Worm (Caenorhabditis elegans) whole organism, L2 larva: ENCODE measurements around the gene wht-6.

Source experiments
- C34F6.9 ChIP-seq: fragments of 150-350 bp; optimal IDR thresholded peaks from 2 replicates; lab custom pipeline; 2014; ENCODE audit warnings: missing biosample characterization, missing genetic modification characterization
- F13H6.1 ChIP-seq: sonication (generic microtip); optimal IDR thresholded peaks from 2 replicates; lab custom pipeline; 2016; ENCODE audit warnings: missing genetic modification characterization, missing compliant biosample characterization
- R02D3.7 ChIP-seq: fragments of 150-350 bp; optimal IDR thresholded peaks from 2 replicates; lab custom pipeline; 2014; ENCODE audit warnings: missing biosample characterization, missing genetic modification characterization
- Y55F3AM.14 ChIP-seq: fragments of 200-800 bp; sonication (Bioruptor generic); optimal IDR thresholded peaks from 2 replicates; lab custom pipeline; 2018; ENCODE audit warnings: mild to moderate bottlenecking, missing genetic modification characterization, missing compliant biosample characterization
- ZK546.5 ChIP-seq: sonication (generic microtip); optimal IDR thresholded peaks from 2 replicates; lab custom pipeline; 2017; ENCODE audit warnings: missing biosample characterization, missing genetic modification characterization
- alr-1 ChIP-seq: fragments of 150-350 bp; optimal IDR thresholded peaks from 2 replicates; lab custom pipeline; 2014; ENCODE audit warnings: missing biosample characterization, missing genetic modification characterization
- aly-2 ChIP-seq: fragments of 150-350 bp; optimal IDR thresholded peaks from 2 replicates; lab custom pipeline; 2014; ENCODE audit warnings: missing biosample characterization, missing genetic modification characterization
- ama-1 ChIP-seq: fragments of 150-350 bp; optimal IDR thresholded peaks from 2 replicates; lab custom pipeline; 2018; ENCODE audit warnings: inconsistent platforms
- blmp-1 ChIP-seq: sonication (generic microtip); optimal IDR thresholded peaks from 2 replicates; lab custom pipeline; 2017; ENCODE audit warnings: missing genetic modification characterization, mild to moderate bottlenecking, missing compliant biosample characterization, antibody characterized with exemption, moderate library complexity; ENCODE audit not compliant: insufficient read depth
- ceh-16 ChIP-seq: fragments of 150-350 bp; optimal IDR thresholded peaks from 2 replicates; lab custom pipeline; 2014; ENCODE audit warnings: missing biosample characterization, missing genetic modification characterization
- ceh-82 ChIP-seq: fragments of 150-350 bp; optimal IDR thresholded peaks from 2 replicates; lab custom pipeline; 2014; ENCODE audit warnings: missing biosample characterization, missing genetic modification characterization
- crh-2 ChIP-seq: sonication (generic microtip); optimal IDR thresholded peaks from 2 replicates; lab custom pipeline; 2017; ENCODE audit warnings: missing biosample characterization, missing genetic modification characterization
- dmd-4 ChIP-seq: sonication (generic microtip); optimal IDR thresholded peaks from 2 replicates; lab custom pipeline; 2017; ENCODE audit warnings: missing biosample characterization, missing genetic modification characterization
- egl-27 ChIP-seq: sonication (generic microtip); optimal IDR thresholded peaks from 3 replicates; lab custom pipeline; 2017; ENCODE audit warnings: missing biosample characterization, missing genetic modification reagents, missing genetic modification characterization
- fos-1 ChIP-seq: fragments of 150-350 bp; optimal IDR thresholded peaks from 2 replicates; lab custom pipeline; 2014; ENCODE audit warnings: missing biosample characterization, missing genetic modification characterization
- gmeb-1 ChIP-seq: fragments of 150-350 bp; optimal IDR thresholded peaks from 2 replicates; lab custom pipeline; 2014; ENCODE audit warnings: missing biosample characterization, missing genetic modification characterization
- lin-11 ChIP-seq: fragments of 150-350 bp; sonication (generic microtip); optimal IDR thresholded peaks from 2 replicates; lab custom pipeline; 2014; ENCODE audit warnings: missing biosample characterization, missing genetic modification characterization, inconsistent platforms, mixed read lengths
- lin-13 ChIP-seq: fragments of 150-350 bp; optimal IDR thresholded peaks from 2 replicates; lab custom pipeline; 2014; ENCODE audit warnings: missing biosample characterization, missing genetic modification reagents, missing genetic modification characterization
- lin-39 ChIP-seq: fragments of 150-350 bp; optimal IDR thresholded peaks from 2 replicates; lab custom pipeline; 2014; ENCODE audit warnings: missing biosample characterization, missing genetic modification reagents, missing genetic modification characterization
- lsy-2 ChIP-seq, 2 experiments: fragments of 150-350 bp in 1 of 2; sonication (generic microtip) in 1 of 2; optimal IDR thresholded peaks; 2 replicates each; lab custom pipeline; 2014 to 2017; ENCODE audit warnings: missing biosample characterization in 2 of 2, missing genetic modification characterization in 2 of 2
- mab-5 ChIP-seq: fragments of 150-350 bp; optimal IDR thresholded peaks from 2 replicates; lab custom pipeline; 2014; ENCODE audit warnings: missing biosample characterization, missing genetic modification characterization
- mbf-1 ChIP-seq: sonication (generic microtip); optimal IDR thresholded peaks from 2 replicates; lab custom pipeline; 2017; ENCODE audit warnings: missing biosample characterization, missing genetic modification characterization
- mdl-1 ChIP-seq, 2 experiments: fragments of 150-350 bp in 1 of 2; sonication (generic microtip) in 1 of 2; optimal IDR thresholded peaks; 2 replicates each; lab custom pipeline; 2017; ENCODE audit warnings: missing biosample characterization in 2 of 2, missing genetic modification characterization in 2 of 2
- nhr-10 ChIP-seq: sonication (generic microtip); optimal IDR thresholded peaks from 2 replicates; lab custom pipeline; 2017; ENCODE audit warnings: missing biosample characterization, missing genetic modification characterization
- nhr-12 ChIP-seq: fragments of 150-350 bp; optimal IDR thresholded peaks from 2 replicates; lab custom pipeline; 2014; ENCODE audit warnings: missing biosample characterization, missing genetic modification characterization
- nhr-21 ChIP-seq: fragments of 150-350 bp; optimal IDR thresholded peaks from 2 replicates; lab custom pipeline; 2014; ENCODE audit warnings: missing biosample characterization, missing genetic modification characterization
- nhr-237 ChIP-seq: fragments of 150-350 bp; optimal IDR thresholded peaks from 2 replicates; lab custom pipeline; 2014; ENCODE audit warnings: missing biosample characterization, missing genetic modification characterization
- nhr-25 ChIP-seq: fragments of 150-350 bp; sonication (generic microtip); optimal IDR thresholded peaks from 3 replicates; lab custom pipeline; 2014; ENCODE audit warnings: missing biosample characterization, missing genetic modification characterization
- nhr-77 ChIP-seq: fragments of 150-350 bp; optimal IDR thresholded peaks from 2 replicates; lab custom pipeline; 2014; ENCODE audit warnings: missing biosample characterization, missing genetic modification characterization
- peb-1 ChIP-seq: fragments of 150-350 bp; optimal IDR thresholded peaks from 2 replicates; lab custom pipeline; 2014; ENCODE audit warnings: missing biosample characterization, missing genetic modification characterization
- sem-4 ChIP-seq: fragments of 150-350 bp; optimal IDR thresholded peaks from 2 replicates; lab custom pipeline; 2014; ENCODE audit warnings: missing biosample characterization, missing genetic modification reagents, missing genetic modification characterization
- skn-1 ChIP-seq: sonication (generic microtip); optimal IDR thresholded peaks from 2 replicates; lab custom pipeline; 2017; ENCODE audit warnings: missing biosample characterization, missing genetic modification characterization
- sma-3 ChIP-seq: sonication (generic microtip); optimal IDR thresholded peaks from 2 replicates; lab custom pipeline; 2016; ENCODE audit warnings: missing genetic modification reagents, missing genetic modification characterization, missing compliant biosample characterization
- sma-9 ChIP-seq, 2 experiments: fragments of 150-350 bp in 1 of 2; sonication (generic microtip) in 1 of 2; optimal IDR thresholded peaks; 2 replicates each; lab custom pipeline; 2014 to 2016; ENCODE audit warnings: missing genetic modification characterization in 2 of 2, mild to moderate bottlenecking in 1 of 2, missing biosample characterization in 1 of 2, missing compliant biosample characterization in 1 of 2, missing genetic modification reagents in 1 of 2, moderate library complexity in 1 of 2
- snpc-4 ChIP-seq: fragments of 150-350 bp; optimal IDR thresholded peaks from 2 replicates; lab custom pipeline; 2014; ENCODE audit warnings: missing biosample characterization, missing genetic modification characterization
- unc-39 ChIP-seq: fragments of 150-350 bp; optimal IDR thresholded peaks from 2 replicates; lab custom pipeline; 2014; ENCODE audit warnings: missing biosample characterization, missing genetic modification characterization
- zag-1 ChIP-seq: fragments of 150-350 bp; optimal IDR thresholded peaks from 2 replicates; lab custom pipeline; 2014; ENCODE audit warnings: missing biosample characterization, missing genetic modification characterization
- ztf-1 ChIP-seq: fragments of 200-800 bp; sonication (Bioruptor generic); conservative IDR thresholded peaks from 2 replicates; pipeline ENCODE4 v1.3.6; 2022; ENCODE audit warnings: missing genetic modification characterization, missing compliant biosample characterization

wht-6 gene

ce11 chrIII:6432939-6433338 lies 38.6 kb upstream of the wht-6 start, which contains the start of gene vps-16:
Gene vps-16, plus strand, starts transcription at chrIII:6433239.
- TF ChIP-seq nhr-10 (tag; lab: Kevin White, UChicago): no peak
- no peak for TF ChIP-seq skn-1 (tag; lab: Kevin White, UChicago)
- no peak for TF ChIP-seq lin-39
- no peak for TF ChIP-seq R02D3.7
- TF ChIP-seq ceh-16 (tag; lab: Kevin White, UChicago): no peak
- TF ChIP-seq unc-39 (tag; lab: Kevin White, UChicago): no peak
- TF ChIP-seq dmd-4 (tag; lab: Kevin White, UChicago): no peak
- TF ChIP-seq nhr-25 (tag; lab: Kevin White, UChicago): no peak
- TF ChIP-seq lsy-2 (tag; optimal IDR thresholded peaks at IDR 0.05; lab: Kevin White, UChicago): no peak
- no peak for TF ChIP-seq lin-13
- no peak for TF ChIP-seq lin-11
- no peak for TF ChIP-seq alr-1
- no peak for TF ChIP-seq fos-1 (tag; lab: Kevin White, UChicago)
- TF ChIP-seq nhr-12 (tag; lab: Kevin White, UChicago): no peak
- no peak for TF ChIP-seq C34F6.9 (tag; lab: Kevin White, UChicago)
- TF ChIP-seq blmp-1: no peak
- no peak for TF ChIP-seq aly-2
- TF ChIP-seq mbf-1 (tag; lab: Kevin White, UChicago): no peak
- no peak for TF ChIP-seq Y55F3AM.14 (GFP tag; lab: Kevin White, UChicago)
- no peak for TF ChIP-seq ceh-82

DNA sequence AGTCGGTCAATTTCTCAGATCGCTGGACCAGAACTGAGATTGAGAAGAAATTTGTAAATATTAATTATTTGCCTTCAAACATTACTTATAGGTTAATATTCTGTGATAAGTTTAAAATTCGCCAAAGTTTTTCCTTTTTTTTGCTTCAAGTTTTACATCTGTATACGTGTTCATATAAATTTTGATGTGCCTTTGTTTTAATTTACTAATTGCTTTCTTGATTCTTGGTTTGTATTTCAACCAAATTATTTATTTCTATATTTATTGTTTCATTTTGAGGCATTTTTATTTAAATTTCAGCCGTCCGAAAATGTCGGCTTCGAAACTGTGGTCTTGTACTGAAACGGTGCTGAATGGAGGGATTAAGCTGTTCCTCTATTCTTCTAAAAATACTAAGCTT lies 35.2 kb upstream of the wht-6 start, which contains the start of gene C05D11.1:
Gene C05D11.1 (plus strand): TSS at position 301 of the 400 bp plus-strand sequence.
- TF ChIP-seq ceh-16 (tag; lab: Kevin White, UChicago): no peak
- TF ChIP-seq egl-27: no peak
- TF ChIP-seq nhr-77 (tag; lab: Kevin White, UChicago): no peak
- TF ChIP-seq F13H6.1 (tag; lab: Kevin White, UChicago): no peak
- no peak for TF ChIP-seq ama-1 (lab: Kevin White, UChicago)

DNA sequence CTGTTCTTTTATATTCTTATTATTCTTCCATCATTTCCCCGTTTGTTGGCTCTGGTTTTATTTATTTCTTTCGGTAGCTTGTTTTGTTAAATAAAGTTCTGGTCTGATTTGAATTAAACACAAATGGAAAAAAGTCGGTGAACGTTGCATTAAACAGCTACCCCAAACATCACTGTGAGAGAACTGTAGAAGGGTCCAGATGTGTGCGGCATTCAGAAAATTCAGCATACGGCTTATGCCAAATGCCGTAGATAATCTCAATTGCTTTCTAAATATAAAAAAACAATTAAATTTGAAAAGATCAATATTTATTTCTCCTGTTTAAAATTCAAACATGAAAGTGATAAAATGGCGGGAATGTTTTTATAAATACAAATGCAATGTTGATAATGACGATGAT lies 31.7 kb upstream of the wht-6 start:
- no peak for TF ChIP-seq gmeb-1
- no peak for TF ChIP-seq zag-1 (tag; lab: Kevin White, UChicago)
- no peak for TF ChIP-seq dmd-4 (tag; lab: Kevin White, UChicago)
- TF ChIP-seq nhr-77 (tag; lab: Kevin White, UChicago): no peak
- no peak for TF ChIP-seq lin-39
- TF ChIP-seq mdl-1 (tag; optimal IDR thresholded peaks at IDR 0.05; lab: Kevin White, UChicago): no peak
- no peak for TF ChIP-seq sma-3 (GFP tag; lab: Kevin White, UChicago)
- no peak for TF ChIP-seq R02D3.7
- no peak for TF ChIP-seq lin-13
- no peak for TF ChIP-seq ZK546.5 (tag; lab: Kevin White, UChicago)
- TF ChIP-seq peb-1: no peak
- no peak for TF ChIP-seq lin-11
- TF ChIP-seq ceh-82: no peak
- TF ChIP-seq sem-4 (tag; lab: Kevin White, UChicago): no peak
- TF ChIP-seq nhr-21 (tag; lab: Kevin White, UChicago): no peak
- no peak for TF ChIP-seq ceh-16 (tag; lab: Kevin White, UChicago)
- TF ChIP-seq snpc-4: no peak
- no peak for TF ChIP-seq ztf-1 (GFP tag; lab: Robert Waterston, UW)
- no peak for TF ChIP-seq lsy-2 (tag; optimal IDR thresholded peaks at IDR 0.05; lab: Kevin White, UChicago)

ce11 chrIII:6442305-6443125 lies 29.0 kb upstream of the wht-6 start, which contains the start of gene mel-32:
Gene mel-32, minus strand, starts transcription at chrIII:6443000.
- TF ChIP-seq mab-5: no peak
- peak; percentile 2 for TF ChIP-seq sma-3 (GFP tag; lab: Kevin White, UChicago)
- TF ChIP-seq ceh-16 (tag; lab: Kevin White, UChicago): no peak
- TF ChIP-seq crh-2 (tag; lab: Kevin White, UChicago): peak; percentile 16
- TF ChIP-seq egl-27: no peak
- no peak for TF ChIP-seq alr-1
- no peak for TF ChIP-seq nhr-25 (tag; lab: Kevin White, UChicago)
- no peak for TF ChIP-seq ztf-1 (GFP tag; lab: Robert Waterston, UW)
- TF ChIP-seq sma-9 (GFP tag; optimal IDR thresholded peaks at IDR 0.05; lab: Kevin White, UChicago): peak; percentile 22
- no peak for TF ChIP-seq sma-9 (tag; optimal IDR thresholded peaks at IDR 0.05; lab: Kevin White, UChicago)
- peak; percentile 22 for TF ChIP-seq fos-1 (tag; lab: Kevin White, UChicago)
- peak; percentile 21 for TF ChIP-seq blmp-1
- peak in 1 of 2 experiments; percentile 49 for TF ChIP-seq lsy-2 (tag; optimal IDR thresholded peaks at IDR 0.05; lab: Kevin White, UChicago)
- TF ChIP-seq C34F6.9 (tag; lab: Kevin White, UChicago): no peak
- TF ChIP-seq R02D3.7: no peak
- TF ChIP-seq ama-1 (lab: Kevin White, UChicago): peak; percentile 31
- TF ChIP-seq Y55F3AM.14 (GFP tag; lab: Kevin White, UChicago): no peak
- no peak for TF ChIP-seq nhr-237
- no peak for TF ChIP-seq aly-2
- TF ChIP-seq lin-11: no peak
